Worm (Caenorhabditis elegans) whole organism, L3 larva: Measurements from ENCODE around the gene C01G10.4.

Experiments
- nhr-23 ChIP-seq: fragments of 150-350 bp; optimal IDR thresholded peaks from 2 replicates; lab custom pipeline; 2014; ENCODE audit warnings: missing biosample characterization, missing genetic modification reagents, missing genetic modification characterization
- pha-4 ChIP-seq: fragments of 150-350 bp; optimal IDR thresholded peaks from 2 replicates; lab custom pipeline; 2014; ENCODE audit warnings: missing biosample characterization, missing genetic modification reagents, missing genetic modification characterization
- skn-1 ChIP-seq: fragments of 150-350 bp; optimal IDR thresholded peaks from 2 replicates; lab custom pipeline; 2014; ENCODE audit warnings: missing biosample characterization, missing genetic modification characterization
- snpc-4 ChIP-seq: fragments of 150-350 bp; optimal IDR thresholded peaks from 2 replicates; lab custom pipeline; 2014; ENCODE audit warnings: missing biosample characterization, missing genetic modification characterization
- ztf-11 ChIP-seq: fragments of 150-350 bp; optimal IDR thresholded peaks from 2 replicates; lab custom pipeline; 2014; ENCODE audit warnings: missing biosample characterization, missing genetic modification characterization

DNA sequence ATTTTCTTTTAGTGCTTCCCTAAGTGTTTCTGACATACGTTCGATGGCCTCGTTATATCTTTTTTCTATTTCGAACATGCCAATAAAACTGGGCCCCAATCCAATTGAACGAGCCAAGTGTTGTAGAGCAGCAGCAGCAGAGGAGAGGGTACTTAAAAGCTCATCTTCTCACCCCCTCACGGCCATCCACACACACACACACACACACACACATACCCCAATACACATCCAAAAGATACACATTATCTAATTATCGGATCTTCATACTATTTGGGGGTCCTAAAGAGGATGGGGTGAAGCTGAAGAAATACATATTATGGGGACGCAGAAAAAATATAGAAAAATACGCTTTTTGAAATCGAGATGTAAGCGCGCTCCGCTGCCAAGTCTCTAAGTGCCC is 16.8 kb upstream of the C01G10.4 start:
- no peak for TF ChIP-seq nhr-23 (tag; lab: Kevin White, UChicago)
- TF ChIP-seq skn-1 (tag; lab: Kevin White, UChicago): no peak
- no peak for TF ChIP-seq ztf-11 (tag; lab: Kevin White, UChicago)
- no peak for TF ChIP-seq pha-4 (tag; lab: Kevin White, UChicago)
- TF ChIP-seq snpc-4 (tag; lab: Kevin White, UChicago): no peak
